Fruit fly (Drosophila melanogaster) whole organism, embryonic: ENCODE measurements around the gene alpha-PheRS.
A peak's percentile ranks its signal among the peaks of the same experiment; 100 is the strongest.

Experiments used
- BtbVII ChIP-seq: fragments of 200-800 bp; sonication (Bioruptor generic); optimal IDR thresholded peaks from 3 replicates; lab custom pipeline; 2017; ENCODE audit warnings: missing biosample characterization, mild to moderate bottlenecking, missing genetic modification characterization
- CG10366 ChIP-seq: fragments of 200-800 bp; sonication (Bioruptor generic); IDR thresholded peaks from 2 replicates; pipeline ENCODE4 v1.3.6; 2022; ENCODE audit warnings: missing biosample characterization, missing genetic modification characterization
- CG10959 ChIP-seq: fragments of 200-800 bp; sonication (Bioruptor generic); IDR thresholded peaks from 2 replicates; pipeline ENCODE4 v1.3.6; 2022; ENCODE audit warnings: missing biosample characterization, missing genetic modification characterization
- CG11504 ChIP-seq: fragments of 200-800 bp; sonication (Bioruptor generic); optimal IDR thresholded peaks from 3 replicates; lab custom pipeline; 2019; ENCODE audit warnings: missing biosample characterization, mild to moderate bottlenecking, missing genetic modification characterization, moderate library complexity
- CG12104 ChIP-seq: fragments of 200-800 bp; sonication (Bioruptor generic); optimal IDR thresholded peaks from 3 replicates; lab custom pipeline; 2016; ENCODE audit warnings: missing biosample characterization, missing genetic modification characterization
- CG1233 ChIP-seq: fragments of 200-800 bp; sonication (Bioruptor generic); optimal IDR thresholded peaks from 4 replicates; lab custom pipeline; 2018; ENCODE audit warnings: missing biosample characterization, mild to moderate bottlenecking, missing genetic modification characterization
- CG12769 ChIP-seq: fragments of 200-800 bp; sonication (Bioruptor generic); optimal IDR thresholded peaks from 2 replicates; lab custom pipeline; 2019; ENCODE audit warnings: missing biosample characterization, mild to moderate bottlenecking, missing genetic modification characterization, moderate library complexity
- CG13424 ChIP-seq: fragments of 200-800 bp; sonication (Bioruptor generic); optimal IDR thresholded peaks from 2 replicates; lab custom pipeline; 2019; ENCODE audit warnings: missing biosample characterization, mild to moderate bottlenecking, missing genetic modification characterization, moderate library complexity
- CG14014 ChIP-seq: fragments of 200-800 bp; sonication (Bioruptor generic); IDR thresholded peaks from 2 replicates; pipeline ENCODE4 v1.3.6; 2022; ENCODE audit warnings: missing biosample characterization, missing genetic modification characterization
- CG14710 ChIP-seq: fragments of 200-800 bp; sonication (Bioruptor generic); optimal IDR thresholded peaks from 3 replicates; lab custom pipeline; 2019; ENCODE audit warnings: missing biosample characterization, mild to moderate bottlenecking, missing genetic modification characterization, moderate library complexity
- CG14860 ChIP-seq: fragments of 200-800 bp; sonication (Bioruptor generic); IDR thresholded peaks from 3 replicates; pipeline ENCODE4 v1.3.6; 2022; ENCODE audit warnings: missing biosample characterization, missing genetic modification characterization; ENCODE audit not compliant: partially characterized antibody
- CG1529 ChIP-seq: fragments of 200-800 bp; sonication (Bioruptor generic); optimal IDR thresholded peaks from 3 replicates; lab custom pipeline; 2018; ENCODE audit warnings: missing biosample characterization, missing genetic modification characterization
- CG15514 ChIP-seq: fragments of 200-800 bp; sonication (Bioruptor generic); optimal IDR thresholded peaks from 3 replicates; lab custom pipeline; 2017; ENCODE audit warnings: missing biosample characterization, missing genetic modification characterization, mild to moderate bottlenecking, moderate library complexity, missing genetic modification reagents
- CG1602 ChIP-seq: fragments of 200-800 bp; sonication (Bioruptor generic); optimal IDR thresholded peaks from 3 replicates; lab custom pipeline; 2016; ENCODE audit warnings: missing biosample characterization, missing genetic modification characterization
- CG1647 ChIP-seq: fragments of 200-800 bp; sonication (Bioruptor generic); optimal IDR thresholded peaks from 3 replicates; lab custom pipeline; 2016; ENCODE audit warnings: missing biosample characterization, missing genetic modification characterization
- CG16813 ChIP-seq: fragments of 200-800 bp; sonication (Bioruptor generic); IDR thresholded peaks from 3 replicates; pipeline ENCODE4 v1.3.6; 2022; ENCODE audit warnings: missing biosample characterization, missing genetic modification characterization; ENCODE audit not compliant: partially characterized antibody
- CG17361 ChIP-seq: fragments of 200-800 bp; sonication (Bioruptor generic); IDR thresholded peaks from 3 replicates; pipeline ENCODE4 v1.3.6; 2022; ENCODE audit warnings: missing biosample characterization, missing genetic modification characterization
- CG1792 ChIP-seq: fragments of 200-800 bp; sonication (Bioruptor generic); optimal IDR thresholded peaks from 2 replicates; lab custom pipeline; 2016; ENCODE audit warnings: missing biosample characterization, missing genetic modification characterization
- CG18599 ChIP-seq: fragments of 200-800 bp; sonication (Bioruptor generic); optimal IDR thresholded peaks from 3 replicates; lab custom pipeline; 2017; ENCODE audit warnings: missing biosample characterization, missing genetic modification characterization, mild to moderate bottlenecking, moderate library complexity, missing genetic modification reagents
- CG2116 ChIP-seq: fragments of 200-800 bp; sonication (Bioruptor generic); optimal IDR thresholded peaks from 3 replicates; lab custom pipeline; 2018; ENCODE audit warnings: missing biosample characterization, mild to moderate bottlenecking, missing genetic modification characterization
- CG2120 ChIP-seq: fragments of 200-800 bp; sonication (Bioruptor generic); optimal IDR thresholded peaks from 3 replicates; lab custom pipeline; 2016; ENCODE audit warnings: missing biosample characterization, missing genetic modification characterization
- CG32767 ChIP-seq: fragments of 200-800 bp; sonication (Bioruptor generic); IDR thresholded peaks from 2 replicates; pipeline ENCODE4 v1.3.6; 2022; ENCODE audit warnings: missing biosample characterization, missing genetic modification characterization
- CG32772 ChIP-seq: fragments of 200-800 bp; sonication (Bioruptor generic); IDR thresholded peaks from 2 replicates; pipeline ENCODE4 v1.3.6; 2022; ENCODE audit warnings: missing biosample characterization, missing genetic modification characterization
- CG33557 ChIP-seq: fragments of 200-800 bp; sonication (Bioruptor generic); optimal IDR thresholded peaks from 2 replicates; lab custom pipeline; 2019; ENCODE audit warnings: missing biosample characterization, mild to moderate bottlenecking, missing genetic modification characterization, moderate library complexity
- CG4820 ChIP-seq: fragments of 200-800 bp; sonication (Bioruptor generic); optimal IDR thresholded peaks from 3 replicates; lab custom pipeline; 2016; ENCODE audit warnings: missing biosample characterization, missing genetic modification characterization
- CG6689 ChIP-seq: fragments of 200-800 bp; sonication (Bioruptor generic); IDR thresholded peaks from 2 replicates; pipeline ENCODE4 v1.3.6; 2022; ENCODE audit warnings: missing biosample characterization, missing genetic modification characterization
- CG7745 ChIP-seq: fragments of 200-800 bp; sonication (Bioruptor generic); optimal IDR thresholded peaks from 2 replicates; lab custom pipeline; 2018; ENCODE audit warnings: missing biosample characterization, mild to moderate bottlenecking, missing genetic modification characterization, moderate library complexity
- CG7987 ChIP-seq: fragments of 200-800 bp; sonication (Bioruptor generic); optimal IDR thresholded peaks from 2 replicates; lab custom pipeline; 2018; ENCODE audit warnings: missing biosample characterization, mild to moderate bottlenecking, missing genetic modification characterization, moderate library complexity
- CG8924 ChIP-seq: fragments of 200-800 bp; optimal IDR thresholded peaks from 3 replicates; lab custom pipeline; 2019; ENCODE audit warnings: missing biosample characterization, mild to moderate bottlenecking, missing genetic modification characterization, moderate library complexity
- CG9609 ChIP-seq: fragments of 200-800 bp; sonication (Bioruptor generic); optimal IDR thresholded peaks from 3 replicates; lab custom pipeline; 2016; ENCODE audit warnings: missing biosample characterization, missing genetic modification characterization
- CG9727 ChIP-seq: fragments of 200-800 bp; sonication (Bioruptor generic); optimal IDR thresholded peaks from 3 replicates; lab custom pipeline; 2017; ENCODE audit warnings: missing biosample characterization, mild to moderate bottlenecking, missing genetic modification characterization
- Dad ChIP-seq: fragments of 200-800 bp; sonication (Bioruptor generic); optimal IDR thresholded peaks from 3 replicates; lab custom pipeline; 2016; ENCODE audit warnings: missing biosample characterization, missing genetic modification characterization
- Dbx ChIP-seq: fragments of 200-800 bp; sonication (Bioruptor generic); IDR thresholded peaks from 3 replicates; pipeline ENCODE4 v1.3.6; 2022; ENCODE audit warnings: missing biosample characterization, missing genetic modification characterization
- Gsc ChIP-seq: fragments of 200-800 bp; sonication (Bioruptor generic); IDR thresholded peaks from 2 replicates; pipeline ENCODE4 v1.3.6; 2022; ENCODE audit warnings: missing biosample characterization, missing genetic modification characterization
- HmgZ ChIP-seq: fragments of 200-800 bp; sonication (Bioruptor generic); optimal IDR thresholded peaks from 2 replicates; lab custom pipeline; 2018; ENCODE audit warnings: missing biosample characterization, mild to moderate bottlenecking, missing genetic modification characterization
- Mes4 ChIP-seq: fragments of 200-800 bp; sonication (Bioruptor generic); optimal IDR thresholded peaks from 2 replicates; lab custom pipeline; 2016; ENCODE audit warnings: missing biosample characterization, missing genetic modification characterization
- Oli ChIP-seq: fragments of 200-800 bp; sonication (Bioruptor generic); optimal IDR thresholded peaks from 2 replicates; lab custom pipeline; 2018; ENCODE audit warnings: missing biosample characterization, mild to moderate bottlenecking, missing genetic modification characterization, moderate library complexity
- Rx ChIP-seq: fragments of 200-800 bp; sonication (Bioruptor generic); IDR thresholded peaks from 2 replicates; pipeline ENCODE4 v1.3.6; 2022; ENCODE audit warnings: missing biosample characterization, missing genetic modification characterization
- Sox100B ChIP-seq: fragments of 200-800 bp; sonication (Bioruptor generic); optimal IDR thresholded peaks from 3 replicates; lab custom pipeline; 2018; ENCODE audit warnings: missing biosample characterization, mild to moderate bottlenecking, missing genetic modification characterization
- Xrp1 ChIP-seq: fragments of 200-800 bp; sonication (Bioruptor generic); IDR thresholded peaks from 2 replicates; pipeline ENCODE4 v1.3.6; 2022; ENCODE audit warnings: missing biosample characterization, missing genetic modification characterization
- ara ChIP-seq: fragments of 200-800 bp; sonication (Bioruptor generic); IDR thresholded peaks from 2 replicates; pipeline ENCODE4 v1.3.6; 2022; ENCODE audit warnings: missing biosample characterization, missing genetic modification characterization
- lov ChIP-seq, 2 experiments: fragments of 200-800 bp in 1 of 2; fragments of >200 bp in 1 of 2; sonication (Bioruptor generic) in 1 of 2; IDR thresholded peaks in 1 of 2; optimal IDR thresholded peaks in 1 of 2; 2 replicates in 1 of 2; 3 replicates in 1 of 2; pipeline versions ENCODE4 v1.3.6 to Lab custom; 2017 to 2022; ENCODE audit warnings: missing biosample characterization in 1 of 2, missing genetic modification characterization in 1 of 2
- pan ChIP-seq, 4 experiments: fragments of >200 bp in 3 of 4; fragments of 200-800 bp in 1 of 4; sonication (Bioruptor generic) in 1 of 4; optimal IDR thresholded peaks in 3 of 4; IDR thresholded peaks in 1 of 4; 2 replicates each; pipeline versions ENCODE4 v1.3.6 to Lab custom; 2017 to 2022; ENCODE audit warnings: missing biosample characterization in 2 of 4, missing genetic modification characterization in 2 of 4, mixed read lengths in 1 of 4
- row ChIP-seq: fragments of 200-800 bp; sonication (Bioruptor generic); IDR thresholded peaks from 3 replicates; pipeline ENCODE4 v1.3.6; 2022; ENCODE audit warnings: missing biosample characterization, missing genetic modification characterization
- sens ChIP-seq: fragments of 200-800 bp; sonication (Bioruptor generic); peaks from one replicate; lab custom pipeline; 2016; ENCODE audit warnings: missing biosample characterization, missing genetic modification characterization
- shn ChIP-seq: fragments of 200-800 bp; sonication (Bioruptor generic); optimal IDR thresholded peaks from 3 replicates; lab custom pipeline; 2016; ENCODE audit warnings: missing biosample characterization, missing genetic modification characterization
- slp2 ChIP-seq: fragments of 200-800 bp; sonication (Bioruptor generic); optimal IDR thresholded peaks from 2 replicates; lab custom pipeline; 2016; ENCODE audit warnings: missing biosample characterization, missing genetic modification characterization
- so ChIP-seq: fragments of 200-800 bp; sonication (Bioruptor generic); IDR thresholded peaks from 3 replicates; pipeline ENCODE4 v1.3.6; 2022; ENCODE audit warnings: missing biosample characterization, missing genetic modification characterization
- trem ChIP-seq: fragments of 200-800 bp; optimal IDR thresholded peaks from 3 replicates; lab custom pipeline; 2019; ENCODE audit warnings: missing biosample characterization, mild to moderate bottlenecking, missing genetic modification characterization, moderate library complexity

Gene alpha-PheRS

dm6 chrX:8125224-8125649 lies 20.2 kb downstream of the alpha-PheRS start (continued):
- no peak for TF ChIP-seq lov (optimal IDR thresholded peaks at IDR 0.05; lab: Kevin White, UChicago)
- TF ChIP-seq lov (GFP tag; IDR thresholded peaks at IDR 0.05; lab: Robert Waterston, UW), result no peak
- no peak for TF ChIP-seq ara (GFP tag; lab: Robert Waterston, UW)
- no peak for TF ChIP-seq CG1647 (GFP tag; lab: Kevin White, UChicago)
- no peak for TF ChIP-seq HmgZ (tag; lab: Kevin White, UChicago)
- TF ChIP-seq Dbx (GFP tag; lab: Robert Waterston, UW), result no peak
- no peak for TF ChIP-seq CG1792
- TF ChIP-seq Gsc (GFP tag; lab: Robert Waterston, UW), result no peak
- TF ChIP-seq CG10366 (GFP tag; lab: Robert Waterston, UW), result peak; percentile 19; the same call in 1 of the 2 replicates
- peak; percentile 43; the same call in 1 of the 2 replicates for TF ChIP-seq CG32767 (GFP tag; lab: Robert Waterston, UW)
- TF ChIP-seq Mes4 (GFP tag; lab: Kevin White, UChicago), result no peak
- TF ChIP-seq CG12104 (GFP tag; lab: Kevin White, UChicago), result peak; percentile 27
- TF ChIP-seq slp2 (GFP tag; lab: Kevin White, UChicago), result no peak
- no peak for TF ChIP-seq Dad (GFP tag; lab: Kevin White, UChicago)
- no peak for TF ChIP-seq CG14860 (GFP tag; lab: Robert Waterston, UW)
- no peak for TF ChIP-seq CG14014
- TF ChIP-seq so (GFP tag; lab: Robert Waterston, UW), result no peak
- 0 out of 2 replicates have a peak, but pooled peaks have one; percentile 32 for TF ChIP-seq CG32772
- TF ChIP-seq Xrp1 (GFP tag; lab: Robert Waterston, UW), result peak; percentile 45; the same call in 1 of the 2 replicates
- peak; percentile 69 for TF ChIP-seq CG13424 (tag; lab: Kevin White, UChicago)
- no peak for TF ChIP-seq CG10959 (GFP tag; lab: Robert Waterston, UW)

dm6 chrX:8122834-8123233 lies 22.6 kb downstream of the alpha-PheRS start:
- TF ChIP-seq BtbVII (GFP tag; lab: Kevin White, UChicago), result no peak
- TF ChIP-seq CG16813, result no peak
- peak; percentile 21; the same call in 1 of the 3 replicates for TF ChIP-seq row (GFP tag; lab: Robert Waterston, UW)
- no peak for TF ChIP-seq CG1233
- peak; percentile 10 for TF ChIP-seq CG4820 (GFP tag; lab: Kevin White, UChicago)
- TF ChIP-seq CG17361, result 0 out of 3 replicates have a peak, but pooled peaks have one; percentile 29
- no peak for TF ChIP-seq CG18599 (GFP tag; lab: Kevin White, UChicago)
- TF ChIP-seq shn (GFP tag; lab: Kevin White, UChicago), result no peak
- peak; percentile 17; the same call in 1 of the 2 replicates for TF ChIP-seq Xrp1 (GFP tag; lab: Robert Waterston, UW)
- no peak for TF ChIP-seq CG15514 (GFP tag; lab: Kevin White, UChicago)
- TF ChIP-seq CG33557 (GFP tag; lab: Kevin White, UChicago), result peak; percentile 2
- no peak for TF ChIP-seq CG6689
- TF ChIP-seq CG2116 (GFP tag; lab: Kevin White, UChicago), result peak; percentile 12
- no peak for TF ChIP-seq CG7745 (tag; lab: Kevin White, UChicago)
- TF ChIP-seq CG12769 (tag; lab: Kevin White, UChicago), result no peak
- no peak for TF ChIP-seq pan (optimal IDR thresholded peaks at IDR 0.05; lab: Kevin White, UChicago)
- no peak for TF ChIP-seq pan (GFP tag; optimal IDR thresholded peaks at IDR 0.05 in 1 of 2, IDR thresholded peaks at IDR 0.05 in 1 of 2)
- no peak for TF ChIP-seq Rx
- TF ChIP-seq CG11504 (tag; lab: Kevin White, UChicago), result peak; percentile 10
- no peak for TF ChIP-seq CG9609 (GFP tag; lab: Kevin White, UChicago)
- peak; percentile 40 for TF ChIP-seq CG9727 (GFP tag; lab: Kevin White, UChicago)
- no peak for TF ChIP-seq CG1602 (GFP tag; lab: Kevin White, UChicago)
- peak; percentile 18 for TF ChIP-seq CG8924
- TF ChIP-seq Sox100B (GFP tag; lab: Kevin White, UChicago), result peak; percentile 18
- TF ChIP-seq trem, result peak; percentile 11
- TF ChIP-seq Mes4 (GFP tag; lab: Kevin White, UChicago), result no peak
- peak; percentile 27 for TF ChIP-seq Oli (tag; lab: Kevin White, UChicago)
- peak; percentile 48 for TF ChIP-seq CG14710 (tag; lab: Kevin White, UChicago)
- TF ChIP-seq CG7987 (GFP tag; lab: Kevin White, UChicago), result no peak
- no peak for TF ChIP-seq CG2120
- TF ChIP-seq sens (GFP tag; lab: Kevin White, UChicago), result peak; percentile 79
- TF ChIP-seq CG1529 (GFP tag; lab: Kevin White, UChicago), result peak; percentile 14
